Fruit fly (Drosophila melanogaster): ENCODE results near the gene Npl4.

The Npl4 gene

dm6 chr3R:25640463-25640862 lies 16.0 kb upstream of the Npl4 start (continued):
- TF ChIP-seq abd-A (tag; optimal IDR thresholded peaks at IDR 0.05): no peak
- no peak for TF ChIP-seq CG43689 (GFP tag; IDR thresholded peaks at IDR 0.05)
- no peak for TF ChIP-seq CG9797 (GFP tag; optimal IDR thresholded peaks at IDR 0.05)
- TF ChIP-seq tll (GFP tag; optimal IDR thresholded peaks at IDR 0.05): peak in 1 of 2 experiments; percentile 4
- no peak for TF ChIP-seq CG4328 (GFP tag; optimal IDR thresholded peaks at IDR 0.05)

dm6 chr3R:25638961-25639360 lies 14.5 kb upstream of the Npl4 start:
- TF ChIP-seq CG10979 (tag; optimal IDR thresholded peaks at IDR 0.05): peak; percentile 0
- TF ChIP-seq schlank (tag; optimal IDR thresholded peaks at IDR 0.05): no peak
- TF ChIP-seq Dip2 (GFP tag; IDR thresholded peaks at IDR 0.05): no peak
- TF ChIP-seq Med (GFP tag): peak; percentile 44
- no peak for TF ChIP-seq CG9609 (GFP tag; optimal IDR thresholded peaks at IDR 0.05)
- no peak for TF ChIP-seq scrt (GFP tag; optimal IDR thresholded peaks at IDR 0.05)
- no peak for TF ChIP-seq tna (GFP tag; IDR thresholded peaks at IDR 0.05; ENCODE audit: partially characterized antibody)
- no peak for TF ChIP-seq CG6175 (GFP tag; IDR thresholded peaks at IDR 0.05)
- TF ChIP-seq nom (GFP tag; optimal IDR thresholded peaks at IDR 0.05): peak; percentile 2
- 0 out of 4 replicates have a peak, but pooled peaks have one; percentile 42 for TF ChIP-seq chinmo (GFP tag; IDR thresholded peaks at IDR 0.05; ENCODE audit: partially characterized antibody)
- no peak for TF ChIP-seq hth (optimal IDR thresholded peaks at IDR 0.05)
- TF ChIP-seq CG7745 (tag; optimal IDR thresholded peaks at IDR 0.05): no peak
- no peak for TF ChIP-seq kah (GFP tag; optimal IDR thresholded peaks at IDR 0.05)
- no peak for TF ChIP-seq cwo (GFP tag; optimal IDR thresholded peaks at IDR 0.05)
- no peak for TF ChIP-seq dmrt11E (tag; optimal IDR thresholded peaks at IDR 0.05)
- TF ChIP-seq CG8765 (GFP tag; IDR thresholded peaks at IDR 0.05): no peak
- no peak for TF ChIP-seq Dek (tag; optimal IDR thresholded peaks at IDR 0.05)
- peak; percentile 78 for TF ChIP-seq sens (GFP tag)
- TF ChIP-seq sqz (GFP tag; optimal IDR thresholded peaks at IDR 0.05): no peak
- TF ChIP-seq gem (tag; optimal IDR thresholded peaks at IDR 0.05): peak; percentile 25
- TF ChIP-seq CG3163 (GFP tag; optimal IDR thresholded peaks at IDR 0.05): no peak
- no peak for TF ChIP-seq NFAT (GFP tag; IDR thresholded peaks at IDR 0.05)
- no peak for TF ChIP-seq Bgb (GFP tag; IDR thresholded peaks at IDR 0.05; ENCODE audit: partially characterized antibody)
- TF ChIP-seq Xrp1 (GFP tag; IDR thresholded peaks at IDR 0.05): 0 out of 2 replicates have a peak, but pooled peaks have one; percentile 21
- no peak for TF ChIP-seq CoRest (tag; optimal IDR thresholded peaks at IDR 0.05)
- peak; percentile 60 for TF ChIP-seq zf30C (GFP tag; optimal IDR thresholded peaks at IDR 0.05)
- no peak for TF ChIP-seq gsb (GFP tag; IDR thresholded peaks at IDR 0.05)
- no peak for TF ChIP-seq CG34376 (GFP tag; optimal IDR thresholded peaks at IDR 0.05)
- no peak for TF ChIP-seq CG9797 (GFP tag; optimal IDR thresholded peaks at IDR 0.05)
- TF ChIP-seq CG10147 (GFP tag; optimal IDR thresholded peaks at IDR 0.05): no peak
- TF ChIP-seq lbe (GFP tag; optimal IDR thresholded peaks at IDR 0.05): peak; percentile 56
- TF ChIP-seq CG6813 (GFP tag; optimal IDR thresholded peaks at IDR 0.05): no peak
- TF ChIP-seq bsh (GFP tag; optimal IDR thresholded peaks at IDR 0.05): no peak
- TF ChIP-seq ind (GFP tag; optimal IDR thresholded peaks at IDR 0.05): no peak
- TF ChIP-seq CG9437 (GFP tag; optimal IDR thresholded peaks at IDR 0.05): no peak
- TF ChIP-seq CG9817 (tag; optimal IDR thresholded peaks at IDR 0.05): no peak
- TF ChIP-seq Sin3A (optimal IDR thresholded peaks at IDR 0.05): no peak
- no peak for TF ChIP-seq CG14965 (GFP tag; optimal IDR thresholded peaks at IDR 0.05; ENCODE audit: borderline replicate concordance)
- no peak for TF ChIP-seq stwl (tag; optimal IDR thresholded peaks at IDR 0.05)
- TF ChIP-seq CG15696 (tag; optimal IDR thresholded peaks at IDR 0.05): no peak
- no peak for TF ChIP-seq Adf1 (GFP tag; IDR thresholded peaks at IDR 0.05)
- no peak for TF ChIP-seq nmo (GFP tag; optimal IDR thresholded peaks at IDR 0.05)
